Fruit fly (Drosophila melanogaster) whole organism, embryonic: Measurements from ENCODE around the gene wb.

Experiments used
- Ada2b ChIP-seq: fragments of 200-800 bp; sonication (Bioruptor generic); IDR thresholded peaks from 2 replicates; pipeline ENCODE4 v1.3.6; 2022; ENCODE audit warnings: missing biosample characterization, missing genetic modification characterization
- Atf-2 ChIP-seq: fragments of 200-800 bp; sonication (Bioruptor generic); optimal IDR thresholded peaks from 2 replicates; lab custom pipeline; 2016; ENCODE audit warnings: missing biosample characterization, missing genetic modification characterization
- Awh ChIP-seq: fragments of 200-800 bp; sonication (Bioruptor generic); IDR thresholded peaks from 2 replicates; pipeline ENCODE4, ENCODE4 v1.3.6; 2022; ENCODE audit warnings: missing biosample characterization, missing genetic modification characterization
- CG10147 ChIP-seq: fragments of 200-800 bp; sonication (Bioruptor generic); optimal IDR thresholded peaks from 2 replicates; lab custom pipeline; 2019; ENCODE audit warnings: missing biosample characterization, mild to moderate bottlenecking, missing genetic modification characterization, moderate library complexity
- CG1024 ChIP-seq: fragments of 200-800 bp; sonication (Bioruptor generic); IDR thresholded peaks from 2 replicates; pipeline ENCODE4 v1.3.6; 2022; ENCODE audit warnings: missing biosample characterization, missing genetic modification characterization
- CG10565 ChIP-seq: fragments of 200-800 bp; sonication (Bioruptor generic); optimal IDR thresholded peaks from 3 replicates; lab custom pipeline; 2016; ENCODE audit warnings: missing biosample characterization, mild to moderate bottlenecking, missing genetic modification characterization
- CG10654 ChIP-seq: fragments of 200-800 bp; sonication (Bioruptor generic); optimal IDR thresholded peaks from 2 replicates; lab custom pipeline; 2016; ENCODE audit warnings: missing biosample characterization, missing genetic modification characterization
- CG12104 ChIP-seq: fragments of 200-800 bp; sonication (Bioruptor generic); optimal IDR thresholded peaks from 3 replicates; lab custom pipeline; 2016; ENCODE audit warnings: missing biosample characterization, missing genetic modification characterization
- CG12219 ChIP-seq: fragments of 200-800 bp; sonication (Bioruptor generic); optimal IDR thresholded peaks from 3 replicates; lab custom pipeline; 2018; ENCODE audit warnings: missing biosample characterization, mild to moderate bottlenecking, missing genetic modification characterization
- CG15514 ChIP-seq: fragments of 200-800 bp; sonication (Bioruptor generic); optimal IDR thresholded peaks from 3 replicates; lab custom pipeline; 2017; ENCODE audit warnings: missing biosample characterization, missing genetic modification characterization, mild to moderate bottlenecking, moderate library complexity, missing genetic modification reagents
- CG1603 ChIP-seq: fragments of 200-800 bp; sonication (Bioruptor generic); optimal IDR thresholded peaks from 2 replicates; lab custom pipeline; 2019; ENCODE audit warnings: missing biosample characterization, mild to moderate bottlenecking, missing genetic modification characterization, moderate library complexity
- CG16815 ChIP-seq: fragments of 200-800 bp; sonication (Bioruptor generic); optimal IDR thresholded peaks from 3 replicates; lab custom pipeline; 2017; ENCODE audit warnings: missing biosample characterization, mild to moderate bottlenecking, missing genetic modification characterization
- CG1792 ChIP-seq: fragments of 200-800 bp; sonication (Bioruptor generic); optimal IDR thresholded peaks from 2 replicates; lab custom pipeline; 2016; ENCODE audit warnings: missing biosample characterization, missing genetic modification characterization
- CG2202 ChIP-seq: fragments of 200-800 bp; sonication (Bioruptor generic); optimal IDR thresholded peaks from 2 replicates; lab custom pipeline; 2018; ENCODE audit warnings: missing biosample characterization, mild to moderate bottlenecking, missing genetic modification characterization
- CG30020 ChIP-seq: fragments of 200-800 bp; optimal IDR thresholded peaks from 2 replicates; lab custom pipeline; 2019; ENCODE audit warnings: missing biosample characterization, mild to moderate bottlenecking, missing genetic modification characterization, moderate library complexity
- CG3281 ChIP-seq: fragments of 200-800 bp; sonication (Bioruptor generic); optimal IDR thresholded peaks from 3 replicates; lab custom pipeline; 2017; ENCODE audit warnings: missing biosample characterization, mild to moderate bottlenecking, missing genetic modification characterization
- CG7357 ChIP-seq: fragments of 200-800 bp; sonication (Bioruptor generic); IDR thresholded peaks from 3 replicates; pipeline ENCODE4 v1.3.6; 2022; ENCODE audit warnings: missing biosample characterization, missing genetic modification characterization
- CG7556 ChIP-seq: fragments of 200-800 bp; sonication (Bioruptor generic); optimal IDR thresholded peaks from 2 replicates; lab custom pipeline; 2017; ENCODE audit warnings: missing biosample characterization, mild to moderate bottlenecking, missing genetic modification characterization
- CG7987 ChIP-seq: fragments of 200-800 bp; sonication (Bioruptor generic); optimal IDR thresholded peaks from 2 replicates; lab custom pipeline; 2018; ENCODE audit warnings: missing biosample characterization, mild to moderate bottlenecking, missing genetic modification characterization, moderate library complexity
- CTCF ChIP-seq: fragments of 200-800 bp; sonication (Bioruptor generic); optimal IDR thresholded peaks from 2 replicates; lab custom pipeline; 2017; ENCODE audit warnings: missing biosample characterization, mild to moderate bottlenecking, missing genetic modification characterization, moderate library complexity
- D19A ChIP-seq: fragments of 200-800 bp; optimal IDR thresholded peaks from 3 replicates; lab custom pipeline; 2019; ENCODE audit warnings: missing biosample characterization, mild to moderate bottlenecking, missing genetic modification characterization, moderate library complexity
- Dbx ChIP-seq: fragments of 200-800 bp; sonication (Bioruptor generic); IDR thresholded peaks from 3 replicates; pipeline ENCODE4 v1.3.6; 2022; ENCODE audit warnings: missing biosample characterization, missing genetic modification characterization
- Dfd ChIP-seq, 2 experiments: fragments of >200 bp; optimal IDR thresholded peaks; 2 replicates each; lab custom pipeline; 2017; ENCODE audit warnings: missing biosample characterization in 2 of 2, missing genetic modification characterization in 2 of 2
- Doc2 ChIP-seq: fragments of 200-800 bp; sonication (Bioruptor generic); IDR thresholded peaks from 2 replicates; pipeline ENCODE4 v1.3.6; 2022; ENCODE audit warnings: missing biosample characterization, missing genetic modification characterization
- Dref ChIP-seq: fragments of 200-800 bp; sonication (Bioruptor generic); IDR thresholded peaks from 2 replicates; pipeline ENCODE4 v1.3.6; 2022; ENCODE audit warnings: missing biosample characterization, missing genetic modification characterization
- E2f2 ChIP-seq: fragments of 200-800 bp; sonication (Bioruptor generic); IDR thresholded peaks from 2 replicates; pipeline ENCODE4 v1.3.6; 2022; ENCODE audit warnings: missing biosample characterization, missing genetic modification characterization
- Gug ChIP-seq: fragments of 200-800 bp; sonication (Bioruptor generic); IDR thresholded peaks from 4 replicates; pipeline ENCODE4 v1.3.6; 2022; ENCODE audit warnings: missing biosample characterization, missing genetic modification characterization
- HLH3B ChIP-seq: fragments of 200-800 bp; sonication (Bioruptor generic); IDR thresholded peaks from 2 replicates; pipeline ENCODE4 v1.3.6; 2022; ENCODE audit warnings: missing biosample characterization, missing genetic modification characterization
- Hr39 ChIP-seq: fragments of >200 bp; optimal IDR thresholded peaks from 2 replicates; lab custom pipeline; 2017
- Hr78 ChIP-seq, 2 experiments: fragments of 200-800 bp in 1 of 2; fragments of >200 bp in 1 of 2; sonication (Bioruptor generic) in 1 of 2; optimal IDR thresholded peaks; 2 replicates each; lab custom pipeline; 2017 to 2019; ENCODE audit warnings: missing biosample characterization in 2 of 2, missing genetic modification characterization in 2 of 2, mild to moderate bottlenecking in 1 of 2, moderate library complexity in 1 of 2
- NK7.1 ChIP-seq: fragments of 200-800 bp; sonication (Bioruptor generic); optimal IDR thresholded peaks from 3 replicates; lab custom pipeline; 2016; ENCODE audit warnings: missing biosample characterization, missing genetic modification characterization
- Oaz ChIP-seq: fragments of 200-800 bp; sonication (Bioruptor generic); IDR thresholded peaks from 2 replicates; pipeline ENCODE4 v1.3.6; 2022; ENCODE audit warnings: missing biosample characterization, missing genetic modification characterization
- Rfx ChIP-seq: fragments of 200-800 bp; sonication (Bioruptor generic); IDR thresholded peaks from 2 replicates; pipeline ENCODE4 v1.3.6; 2022; ENCODE audit warnings: missing biosample characterization, missing genetic modification characterization
- Sox102F ChIP-seq: fragments of 200-800 bp; sonication (Bioruptor generic); optimal IDR thresholded peaks from 2 replicates; lab custom pipeline; 2018; ENCODE audit warnings: missing biosample characterization, mild to moderate bottlenecking, missing genetic modification characterization, moderate library complexity
- ara ChIP-seq: fragments of 200-800 bp; sonication (Bioruptor generic); IDR thresholded peaks from 2 replicates; pipeline ENCODE4 v1.3.6; 2022; ENCODE audit warnings: missing biosample characterization, missing genetic modification characterization
- chm ChIP-seq: fragments of 200-800 bp; sonication (Bioruptor generic); IDR thresholded peaks from 2 replicates; pipeline ENCODE4 v1.3.6; 2022; ENCODE audit warnings: missing biosample characterization, missing genetic modification characterization
- dan ChIP-seq: fragments of 200-800 bp; sonication (Bioruptor generic); IDR thresholded peaks from 2 replicates; pipeline ENCODE4 v1.3.6; 2022; ENCODE audit warnings: missing biosample characterization, missing genetic modification characterization
- fd96Cb ChIP-seq: fragments of 200-800 bp; sonication (Bioruptor generic); optimal IDR thresholded peaks from 2 replicates; lab custom pipeline; 2018; ENCODE audit warnings: missing biosample characterization, mild to moderate bottlenecking, missing genetic modification characterization, moderate library complexity
- inv ChIP-seq: fragments of 200-800 bp; sonication (Bioruptor generic); IDR thresholded peaks from 2 replicates; pipeline ENCODE4 v1.3.6; 2022; ENCODE audit warnings: missing biosample characterization, missing genetic modification characterization; ENCODE audit not compliant: partially characterized antibody
- jumu ChIP-seq: fragments of 200-800 bp; sonication (Bioruptor generic); optimal IDR thresholded peaks from 3 replicates; lab custom pipeline; 2016; ENCODE audit warnings: missing biosample characterization, missing genetic modification characterization
- mirr ChIP-seq: fragments of 200-800 bp; sonication (Bioruptor generic); optimal IDR thresholded peaks from 3 replicates; lab custom pipeline; 2018; ENCODE audit warnings: missing biosample characterization, mild to moderate bottlenecking, missing genetic modification characterization
- p53 ChIP-seq: fragments of 200-800 bp; sonication (Bioruptor generic); optimal IDR thresholded peaks from 2 replicates; lab custom pipeline; 2016; ENCODE audit warnings: missing biosample characterization, missing genetic modification characterization
- peb ChIP-seq: fragments of 200-800 bp; sonication (Bioruptor generic); IDR thresholded peaks from 2 replicates; pipeline ENCODE4 v1.3.6; 2022; ENCODE audit warnings: missing biosample characterization, missing genetic modification characterization
- pho ChIP-seq: fragments of 200-800 bp; sonication (Bioruptor generic); optimal IDR thresholded peaks from 2 replicates; lab custom pipeline; 2016; ENCODE audit warnings: missing biosample characterization, missing genetic modification characterization
- pzg ChIP-seq: fragments of 200-800 bp; sonication (Bioruptor generic); optimal IDR thresholded peaks from 3 replicates; lab custom pipeline; 2018; ENCODE audit warnings: missing biosample characterization, mild to moderate bottlenecking, missing genetic modification characterization, moderate library complexity
- sim ChIP-seq: fragments of 200-800 bp; sonication (Bioruptor generic); IDR thresholded peaks from 2 replicates; pipeline ENCODE4 v1.3.6; 2022; ENCODE audit warnings: missing biosample characterization, missing genetic modification characterization
- sima ChIP-seq: fragments of 200-800 bp; sonication (Bioruptor generic); optimal IDR thresholded peaks from 2 replicates; lab custom pipeline; 2016; ENCODE audit warnings: missing biosample characterization, missing genetic modification characterization
- slp2 ChIP-seq: fragments of 200-800 bp; sonication (Bioruptor generic); optimal IDR thresholded peaks from 2 replicates; lab custom pipeline; 2016; ENCODE audit warnings: missing biosample characterization, missing genetic modification characterization
- sqz ChIP-seq: fragments of 200-800 bp; sonication (Bioruptor generic); optimal IDR thresholded peaks from 3 replicates; lab custom pipeline; 2018; ENCODE audit warnings: missing biosample characterization, mild to moderate bottlenecking, missing genetic modification characterization
- unpg ChIP-seq: fragments of 200-800 bp; sonication (Bioruptor generic); optimal IDR thresholded peaks from 3 replicates; lab custom pipeline; 2018; ENCODE audit warnings: missing biosample characterization, mild to moderate bottlenecking, missing genetic modification characterization, moderate library complexity
- vnd ChIP-seq: fragments of 200-800 bp; sonication (Bioruptor generic); IDR thresholded peaks from 3 replicates; pipeline ENCODE4 v1.3.6; 2022; ENCODE audit warnings: missing biosample characterization, missing genetic modification characterization; ENCODE audit not compliant: partially characterized antibody
- zfh2 ChIP-seq: fragments of 200-800 bp; sonication (Bioruptor generic); optimal IDR thresholded peaks from 2 replicates; lab custom pipeline; 2016; ENCODE audit warnings: missing biosample characterization, missing genetic modification characterization

The wb gene

dm6 chr2L:14361736-14362180, 98.9 kb downstream of the wb start, which contains the start of gene spel1 (continued):
- no peak for TF ChIP-seq dan
- TF ChIP-seq CG12104 (GFP tag; lab: Kevin White, UChicago): peak; percentile 32
- peak; percentile 21; the same call in 1 of the 2 replicates for TF ChIP-seq Doc2 (GFP tag; lab: Robert Waterston, UW)
- TF ChIP-seq CG1603 (tag; lab: Kevin White, UChicago): peak; percentile 45
- peak; percentile 80 for TF ChIP-seq CG7556 (GFP tag; lab: Kevin White, UChicago)
- TF ChIP-seq CG1792 (GFP tag; lab: Kevin White, UChicago): no peak
- peak; percentile 80 for TF ChIP-seq Dbx (GFP tag; lab: Robert Waterston, UW)
- no peak for TF ChIP-seq Atf-2 (GFP tag; lab: Kevin White, UChicago)
- peak; percentile 81 for TF ChIP-seq CG1024 (GFP tag; lab: Robert Waterston, UW)
- peak; percentile 62 for TF ChIP-seq CG10654 (GFP tag; lab: Kevin White, UChicago)
- TF ChIP-seq CG7357: peak; percentile 55; the same call in 1 of the 3 replicates
- peak; percentile 62 for TF ChIP-seq CG30020 (tag; lab: Kevin White, UChicago)
- peak; percentile 66 for TF ChIP-seq Oaz (GFP tag; lab: Robert Waterston, UW)
- peak; percentile 48 for TF ChIP-seq sqz (GFP tag; lab: Kevin White, UChicago)
- peak; percentile 81 for TF ChIP-seq ara (GFP tag; lab: Robert Waterston, UW)
- no peak for TF ChIP-seq inv (GFP tag; lab: Robert Waterston, UW)
- no peak for TF ChIP-seq Dref (GFP tag; lab: Robert Waterston, UW)
- peak; percentile 82 for TF ChIP-seq D19A (tag; lab: Kevin White, UChicago)
- peak; percentile 31 for TF ChIP-seq CG16815 (GFP tag; lab: Kevin White, UChicago)
- peak; percentile 78 for TF ChIP-seq Ada2b
- no peak for TF ChIP-seq CG7987
- TF ChIP-seq HLH3B (GFP tag; lab: Robert Waterston, UW): peak; percentile 86
- TF ChIP-seq pzg (GFP tag; lab: Kevin White, UChicago): peak; percentile 48
- peak; percentile 86 for TF ChIP-seq unpg (GFP tag; lab: Kevin White, UChicago)
- peak; percentile 83 for TF ChIP-seq Awh (GFP tag; lab: Robert Waterston, UW)
- no peak for TF ChIP-seq peb (GFP tag; lab: Robert Waterston, UW)
- TF ChIP-seq pho (GFP tag; lab: Kevin White, UChicago): no peak
- peak in 1 of 2 experiments; percentile 34 for TF ChIP-seq Hr78 (GFP tag; optimal IDR thresholded peaks at IDR 0.05; lab: Kevin White, UChicago)
- TF ChIP-seq slp2 (GFP tag; lab: Kevin White, UChicago): no peak
- TF ChIP-seq CTCF (GFP tag; lab: Kevin White, UChicago): no peak
- peak; percentile 62; the same call in 1 of the 2 replicates for TF ChIP-seq sim
- no peak for TF ChIP-seq p53 (GFP tag; lab: Kevin White, UChicago)
- no peak for TF ChIP-seq jumu
- no peak for TF ChIP-seq vnd (GFP tag; lab: Robert Waterston, UW)
- TF ChIP-seq zfh2: peak; percentile 33
- TF ChIP-seq Hr39: no peak
- TF ChIP-seq CG15514: peak; percentile 64
- TF ChIP-seq CG12219 (GFP tag; lab: Kevin White, UChicago): peak; percentile 23
- no peak for TF ChIP-seq mirr (GFP tag; lab: Kevin White, UChicago)
- TF ChIP-seq CG10565 (GFP tag; lab: Kevin White, UChicago): no peak
- peak; percentile 56; the same call in 1 of the 2 replicates for TF ChIP-seq chm
- TF ChIP-seq NK7.1 (GFP tag; lab: Kevin White, UChicago): no peak
- TF ChIP-seq Gug (GFP tag; lab: Robert Waterston, UW): no peak
- peak; percentile 85 for TF ChIP-seq Rfx (GFP tag; lab: Robert Waterston, UW)
- TF ChIP-seq CG10147 (GFP tag; lab: Kevin White, UChicago): peak; percentile 73
- no peak for TF ChIP-seq Dfd (GFP tag; optimal IDR thresholded peaks at IDR 0.05; lab: Kevin White, UChicago)
- TF ChIP-seq CG2202 (tag; lab: Kevin White, UChicago): peak; percentile 61
- TF ChIP-seq sima: no peak
- TF ChIP-seq Sox102F: peak; percentile 89
- TF ChIP-seq E2f2 (GFP tag; lab: Robert Waterston, UW): peak; percentile 85
- TF ChIP-seq CG3281 (GFP tag; lab: Kevin White, UChicago): peak; percentile 80
- peak; percentile 77 for TF ChIP-seq fd96Cb (tag; lab: Kevin White, UChicago)
